Fruit fly (Drosophila melanogaster): ENCODE measurements around the gene PIG-U.

Gene PIG-U

DNA sequence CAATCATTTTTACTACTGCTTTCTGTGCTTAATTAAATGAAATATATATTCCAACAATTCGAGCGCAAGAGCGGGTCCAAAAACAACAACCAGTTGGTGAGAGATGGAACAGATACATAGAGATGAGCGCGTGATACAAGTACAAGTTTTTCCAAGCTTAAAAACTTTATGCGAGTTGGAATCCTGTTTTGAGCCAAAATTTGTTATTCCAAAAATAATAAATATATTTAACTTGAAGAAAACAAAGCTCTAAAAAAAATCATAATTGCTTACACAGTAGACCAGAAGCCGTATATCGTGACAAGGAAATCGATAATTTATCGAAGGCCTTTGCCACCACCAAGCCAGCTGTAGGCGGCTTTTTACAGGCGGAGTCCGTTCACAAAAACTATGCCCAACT is at the start of gene PIG-U, which contains the start of gene CG13097:
Gene PIG-U, plus strand, starts transcription at position 349 of the 400 bp plus-strand sequence.
Gene CG13097, minus strand, starts transcription at position 121 of the 400 bp plus-strand sequence.
- TF ChIP-seq Dll (optimal IDR thresholded peaks at IDR 0.05) (no peak), usp (GFP tag; optimal IDR thresholded peaks at IDR 0.05) (no peak)

DNA sequence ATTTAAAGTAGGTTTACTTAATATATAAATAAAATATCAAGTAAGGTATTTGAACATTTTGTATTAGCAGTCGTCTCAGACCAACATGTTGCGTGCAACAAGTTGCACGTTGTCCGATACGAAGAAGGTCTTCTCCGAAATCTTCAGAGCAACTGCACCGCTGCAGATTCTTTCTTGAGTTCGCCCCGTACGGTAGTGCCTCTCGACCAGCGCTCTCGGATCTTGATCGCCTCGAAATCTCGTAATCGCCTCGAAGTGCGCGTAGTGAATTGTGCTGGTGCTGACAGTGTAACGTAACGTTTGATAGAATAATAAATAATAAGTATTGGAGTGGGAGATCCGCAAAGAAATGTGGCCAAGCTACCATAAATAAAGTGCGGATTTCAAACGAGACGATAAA is 48.3 kb upstream of the PIG-U start, which contains the start of gene dachs:
Gene dachs, plus strand, starts transcription at position 175 of the 400 bp plus-strand sequence.
- TF ChIP-seq usp (GFP tag; optimal IDR thresholded peaks at IDR 0.05): no peak

dm6 chr2L:8468929-8469681 is 45.8 kb upstream of the PIG-U start:
- TF ChIP-seq CG8478 (optimal IDR thresholded peaks at IDR 0.05): no peak
- TF ChIP-seq Dll (optimal IDR thresholded peaks at IDR 0.05): no peak
- TF ChIP-seq pan (optimal IDR thresholded peaks at IDR 0.05): no peak
- TF ChIP-seq psq (optimal IDR thresholded peaks at IDR 0.05): no peak
- TF ChIP-seq EcR (GFP tag; optimal IDR thresholded peaks at IDR 0.05): no peak
- no peak for TF ChIP-seq usp (GFP tag; optimal IDR thresholded peaks at IDR 0.05)

dm6 chr2L:8471667-8472066 is 43.2 kb upstream of the PIG-U start:
- TF ChIP-seq CG8478 (optimal IDR thresholded peaks at IDR 0.05): no peak
- no peak for TF ChIP-seq Dll (optimal IDR thresholded peaks at IDR 0.05)

DNA sequence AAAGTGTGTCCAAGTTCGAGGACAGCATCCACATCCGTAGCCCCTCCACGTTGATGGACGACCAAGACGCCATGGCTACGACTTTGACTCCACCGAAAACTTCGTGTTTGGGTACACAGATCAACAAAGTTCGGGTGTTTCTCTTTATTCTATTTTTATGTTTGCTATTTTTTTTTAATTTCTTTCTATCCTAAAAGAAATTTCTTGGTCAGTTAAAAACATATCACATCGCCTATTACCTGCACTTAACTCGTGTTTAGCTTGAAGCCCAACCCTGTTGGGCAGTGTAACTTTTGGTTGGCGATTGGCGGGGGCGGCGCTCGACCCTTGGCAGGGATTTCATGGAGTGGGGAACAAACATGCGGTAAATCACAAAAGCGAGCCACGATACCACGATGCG is 41.4 kb upstream of the PIG-U start:
- TF ChIP-seq Dll (optimal IDR thresholded peaks at IDR 0.05): no peak
- no peak for TF ChIP-seq pan (optimal IDR thresholded peaks at IDR 0.05)
- no peak for TF ChIP-seq EcR (GFP tag; optimal IDR thresholded peaks at IDR 0.05)
- no peak for TF ChIP-seq psq (optimal IDR thresholded peaks at IDR 0.05)

dm6 chr2L:8477049-8477448 is 37.8 kb upstream of the PIG-U start, which contains the start of gene CheA29a:
CheA29a (plus strand) TSS chr2L:8477349.
- TF ChIP-seq psq (optimal IDR thresholded peaks at IDR 0.05): no peak
- TF ChIP-seq Dll (optimal IDR thresholded peaks at IDR 0.05): no peak
- no peak for TF ChIP-seq pan (optimal IDR thresholded peaks at IDR 0.05)
- TF ChIP-seq EcR (GFP tag; optimal IDR thresholded peaks at IDR 0.05): no peak
- no peak for TF ChIP-seq CG8478 (optimal IDR thresholded peaks at IDR 0.05)
- no peak for TF ChIP-seq usp (GFP tag; optimal IDR thresholded peaks at IDR 0.05)

dm6 chr2L:8477971-8478370 is 36.9 kb upstream of the PIG-U start:
- no peak for TF ChIP-seq EcR (GFP tag; optimal IDR thresholded peaks at IDR 0.05)
- TF ChIP-seq usp (GFP tag; optimal IDR thresholded peaks at IDR 0.05): no peak

- peak; percentile 50 for TF ChIP-seq Dll (optimal IDR thresholded peaks at IDR 0.05)
- TF ChIP-seq CG8478 (optimal IDR thresholded peaks at IDR 0.05): no peak
Measured at dm6 chr2L:8478379-8478778, 36.5 kb upstream of the PIG-U start.

DNA sequence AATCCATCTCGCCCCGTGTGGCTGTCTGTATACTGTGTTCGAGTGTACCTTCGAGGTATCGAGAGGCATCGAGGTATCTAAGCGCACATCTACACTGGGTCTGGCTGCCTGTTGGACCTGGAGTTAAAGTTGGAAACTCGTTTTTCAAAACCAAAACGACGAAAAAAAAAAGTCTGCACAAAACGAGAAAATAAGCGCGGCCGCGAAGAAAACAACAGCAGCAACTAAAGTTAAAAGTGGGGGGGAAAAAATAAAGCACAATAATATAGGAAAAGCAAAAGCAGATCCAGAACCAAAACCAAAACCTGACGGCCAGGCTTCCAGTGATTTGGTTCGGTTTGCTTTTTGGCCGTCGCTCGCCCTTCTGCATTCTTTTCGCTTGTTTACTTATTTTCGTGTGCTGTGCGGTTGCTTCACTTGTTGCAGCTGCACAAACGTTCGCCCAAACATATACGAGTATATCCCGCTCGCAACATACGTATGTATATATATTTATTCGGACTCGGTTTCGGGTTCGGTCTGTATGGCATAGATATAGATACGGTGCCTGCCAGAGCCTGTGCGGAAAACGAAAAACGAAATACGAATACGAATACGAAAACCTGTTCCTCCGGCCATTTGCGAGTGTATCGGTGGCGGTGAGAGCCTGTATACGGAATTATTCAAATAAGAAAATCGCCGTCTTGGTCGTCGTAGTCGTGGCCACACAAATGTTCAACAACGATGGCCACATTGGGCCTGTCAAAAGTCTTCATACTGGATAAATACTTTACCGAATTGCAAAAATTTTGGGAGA is 35.8 kb upstream of the PIG-U start:
- no peak for TF ChIP-seq usp (GFP tag; optimal IDR thresholded peaks at IDR 0.05)
- no peak for TF ChIP-seq EcR (GFP tag; optimal IDR thresholded peaks at IDR 0.05)
- no peak for TF ChIP-seq psq (optimal IDR thresholded peaks at IDR 0.05)
- TF ChIP-seq CG8478 (optimal IDR thresholded peaks at IDR 0.05): no peak
- TF ChIP-seq pan (optimal IDR thresholded peaks at IDR 0.05): no peak
- no peak for TF ChIP-seq Dll (optimal IDR thresholded peaks at IDR 0.05)

- TF ChIP-seq CG8478 (optimal IDR thresholded peaks at IDR 0.05) (no peak), Dll (optimal IDR thresholded peaks at IDR 0.05) (no peak), EcR (GFP tag; optimal IDR thresholded peaks at IDR 0.05) (no peak), psq (optimal IDR thresholded peaks at IDR 0.05) (no peak), usp (GFP tag; optimal IDR thresholded peaks at IDR 0.05) (no peak), pan (optimal IDR thresholded peaks at IDR 0.05) (no peak)
Measured at dm6 chr2L:8480825-8481224, 34.1 kb upstream of the PIG-U start.

DNA sequence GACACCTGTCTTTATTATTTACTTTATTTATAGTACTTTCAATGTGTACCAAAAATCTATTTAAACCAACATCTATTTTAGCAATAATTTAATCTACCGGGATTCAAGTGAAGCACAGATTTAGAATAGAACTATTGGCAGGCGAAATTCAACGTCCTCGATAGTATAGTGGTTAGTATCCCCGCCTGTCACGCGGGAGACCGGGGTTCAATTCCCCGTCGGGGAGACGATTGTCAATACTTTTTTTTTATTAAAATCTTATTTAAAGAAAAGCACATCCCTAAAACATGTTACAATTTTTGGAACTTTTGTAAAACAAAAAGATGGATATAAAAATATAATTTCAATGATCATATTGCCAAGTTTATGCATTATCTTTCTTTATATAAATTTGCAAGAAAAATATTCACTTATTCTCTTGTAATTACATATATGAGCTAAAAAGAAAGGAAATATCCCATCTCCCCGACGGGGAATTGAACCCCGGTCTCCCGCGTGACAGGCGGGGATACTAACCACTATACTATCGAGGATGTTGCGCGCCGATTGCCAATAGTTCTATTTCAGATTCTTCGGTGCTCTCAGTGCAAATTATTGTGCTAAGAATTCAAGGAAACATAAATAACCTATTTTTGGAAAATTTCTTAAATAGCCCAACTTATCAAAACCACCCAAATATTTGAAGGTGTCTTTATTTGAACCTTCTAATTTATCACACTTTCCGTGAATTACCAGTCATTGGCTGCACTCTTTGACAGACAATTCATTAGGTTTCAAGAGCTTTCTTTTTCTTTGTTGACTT is 33.1 kb upstream of the PIG-U start, which contains the start of gene CG43796:
Gene CG43796, plus strand, starts transcription at position 752 of the 802 bp plus-strand sequence.
- no peak for TF ChIP-seq CG8478 (optimal IDR thresholded peaks at IDR 0.05)
- no peak for TF ChIP-seq pan (optimal IDR thresholded peaks at IDR 0.05)
- TF ChIP-seq usp (GFP tag; optimal IDR thresholded peaks at IDR 0.05): no peak
- TF ChIP-seq psq (optimal IDR thresholded peaks at IDR 0.05): no peak
- no peak for TF ChIP-seq Dll (optimal IDR thresholded peaks at IDR 0.05)
- no peak for TF ChIP-seq EcR (GFP tag; optimal IDR thresholded peaks at IDR 0.05)

DNA sequence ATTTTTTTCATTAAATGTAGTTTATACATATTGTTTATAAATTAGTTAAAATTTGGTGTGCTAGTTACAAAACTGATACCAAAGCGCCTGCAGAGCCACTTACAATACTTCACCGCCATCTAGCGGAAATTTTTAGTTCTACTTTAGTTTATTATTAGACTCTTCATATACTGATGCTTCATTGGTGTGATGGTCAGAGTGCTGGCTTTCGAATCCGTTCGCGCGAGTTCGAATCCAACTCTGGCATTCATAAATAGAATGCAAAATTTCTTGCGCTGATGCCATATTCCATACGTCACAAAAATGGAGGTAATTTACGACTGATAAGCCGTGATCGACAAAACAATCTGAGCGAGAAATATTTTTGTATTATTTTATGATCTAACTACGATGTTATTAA is 29.3 kb upstream of the PIG-U start:
- TF ChIP-seq usp (GFP tag; optimal IDR thresholded peaks at IDR 0.05) (no peak), psq (optimal IDR thresholded peaks at IDR 0.05) (no peak), Dll (optimal IDR thresholded peaks at IDR 0.05) (no peak), pan (optimal IDR thresholded peaks at IDR 0.05) (no peak)
